Worm (Caenorhabditis elegans) whole organism, L4 larva: Measurements from ENCODE around the gene oac-41.
A peak's percentile ranks its signal among the peaks of the same experiment; 100 is the strongest.

Source experiments
- D1046.2 ChIP-seq: fragments of 200-800 bp; sonication (Bioruptor generic); IDR thresholded peaks from 2 replicates; pipeline ENCODE4 v1.3.6; 2022; ENCODE audit warnings: missing genetic modification characterization, missing compliant biosample characterization
- F10B5.3 ChIP-seq: sonication (generic microtip); optimal IDR thresholded peaks from 2 replicates; lab custom pipeline; 2016; ENCODE audit warnings: mild to moderate bottlenecking, missing genetic modification characterization, missing compliant biosample characterization
- F49E8.2 ChIP-seq: sonication (generic microtip); optimal IDR thresholded peaks from 2 replicates; lab custom pipeline; 2016; ENCODE audit warnings: missing compliant biosample characterization, mild to moderate bottlenecking, missing genetic modification characterization, borderline replicate concordance
- Y5F2A.4 ChIP-seq: fragments of 200-800 bp; sonication (Bioruptor generic); optimal IDR thresholded peaks from 2 replicates; lab custom pipeline; 2018; ENCODE audit warnings: mild to moderate bottlenecking, missing genetic modification characterization, missing compliant biosample characterization
- aha-1 ChIP-seq: fragments of 150-350 bp; peaks from one replicate; lab custom pipeline; 2014; ENCODE audit warnings: missing biosample characterization, missing genetic modification characterization
- aly-2 ChIP-seq: sonication (generic microtip); optimal IDR thresholded peaks from 2 replicates; lab custom pipeline; 2018; ENCODE audit warnings: missing biosample characterization, missing genetic modification characterization
- ceh-20 ChIP-seq: fragments of 200-800 bp; sonication (Bioruptor generic); IDR thresholded peaks from 2 replicates; pipeline ENCODE4 v1.3.6; 2022; ENCODE audit warnings: missing genetic modification reagents, missing genetic modification characterization, missing compliant biosample characterization
- ceh-32 ChIP-seq: sonication (generic microtip); optimal IDR thresholded peaks from 2 replicates; lab custom pipeline; 2016; ENCODE audit warnings: mild to moderate bottlenecking, missing genetic modification characterization, missing compliant biosample characterization; ENCODE audit not compliant: poor library complexity
- ceh-82 ChIP-seq: sonication (generic microtip); optimal IDR thresholded peaks from 2 replicates; lab custom pipeline; 2017; ENCODE audit warnings: missing biosample characterization, missing genetic modification characterization
- ctbp-1 ChIP-seq: fragments of 200-800 bp; sonication (Bioruptor generic); IDR thresholded peaks from 2 replicates; pipeline ENCODE4 v1.3.6; 2022; ENCODE audit warnings: missing genetic modification reagents, missing genetic modification characterization, missing compliant biosample characterization
- dmd-9 ChIP-seq: fragments of 200-800 bp; sonication (Bioruptor generic); IDR thresholded peaks from 2 replicates; pipeline ENCODE4 v1.3.6; 2022; ENCODE audit warnings: missing genetic modification reagents, missing genetic modification characterization, missing compliant biosample characterization
- egl-27 ChIP-seq: sonication (generic microtip); optimal IDR thresholded peaks from 3 replicates; lab custom pipeline; 2017; ENCODE audit warnings: missing biosample characterization, missing genetic modification reagents, missing genetic modification characterization
- gei-8 ChIP-seq: fragments of 200-800 bp; sonication (Bioruptor generic); optimal IDR thresholded peaks from 2 replicates; lab custom pipeline; 2018; ENCODE audit warnings: mild to moderate bottlenecking, missing genetic modification characterization, missing compliant biosample characterization
- hmg-1.1 ChIP-seq: fragments of 200-800 bp; sonication (Bioruptor generic); IDR thresholded peaks from 2 replicates; pipeline ENCODE4 v1.3.6; 2022; ENCODE audit warnings: missing genetic modification reagents, missing genetic modification characterization, missing compliant biosample characterization
- lim-7 ChIP-seq: fragments of 200-800 bp; sonication (Bioruptor generic); IDR thresholded peaks from 2 replicates; pipeline ENCODE4 v1.3.6; 2022; ENCODE audit warnings: missing genetic modification characterization, missing compliant biosample characterization
- lin-13 ChIP-seq: fragments of 150-350 bp; optimal IDR thresholded peaks from 2 replicates; lab custom pipeline; 2014; ENCODE audit warnings: missing biosample characterization, missing genetic modification reagents, missing genetic modification characterization
- lin-29 ChIP-seq: fragments of 200-800 bp; sonication (Bioruptor generic); IDR thresholded peaks from 2 replicates; pipeline ENCODE4 v1.3.6; 2022; ENCODE audit warnings: missing genetic modification reagents, missing genetic modification characterization, missing compliant biosample characterization
- lin-38 ChIP-seq: fragments of 200-800 bp; sonication (Bioruptor generic); IDR thresholded peaks from 2 replicates; pipeline ENCODE4 v1.3.6; 2022; ENCODE audit warnings: missing genetic modification reagents, missing genetic modification characterization, missing compliant biosample characterization
- lin-39 ChIP-seq: fragments of 150-350 bp; optimal IDR thresholded peaks from 2 replicates; lab custom pipeline; 2014; ENCODE audit warnings: missing biosample characterization, missing genetic modification reagents, missing genetic modification characterization
- mep-1 ChIP-seq: fragments of 150-350 bp; sonication (generic microtip); optimal IDR thresholded peaks from 3 replicates; lab custom pipeline; 2014; ENCODE audit warnings: missing biosample characterization, missing genetic modification characterization
- mes-2 ChIP-seq: sonication (generic microtip); optimal IDR thresholded peaks from 2 replicates; lab custom pipeline; 2016; ENCODE audit warnings: missing genotype, mild to moderate bottlenecking, missing genetic modification characterization, missing compliant biosample characterization; ENCODE audit not compliant: poor library complexity, severe bottlenecking
- mxl-3 ChIP-seq: fragments of 200-800 bp; sonication (Bioruptor generic); optimal IDR thresholded peaks from 2 replicates; lab custom pipeline; 2018; ENCODE audit warnings: mild to moderate bottlenecking, missing genetic modification characterization, missing compliant biosample characterization
- nhr-11 ChIP-seq: fragments of 150-350 bp; optimal IDR thresholded peaks from 2 replicates; lab custom pipeline; 2014; ENCODE audit warnings: missing biosample characterization, missing genetic modification characterization
- nhr-237 ChIP-seq: sonication (generic microtip); optimal IDR thresholded peaks from 2 replicates; lab custom pipeline; 2017; ENCODE audit warnings: missing biosample characterization, missing genetic modification characterization
- nhr-48 ChIP-seq: sonication (generic microtip); optimal IDR thresholded peaks from 2 replicates; lab custom pipeline; 2016; ENCODE audit warnings: mild to moderate bottlenecking, missing genetic modification characterization, missing compliant biosample characterization
- nhr-6 ChIP-seq: fragments of 150-350 bp; optimal IDR thresholded peaks from 2 replicates; lab custom pipeline; 2014; ENCODE audit warnings: missing biosample characterization, missing genetic modification characterization
- pqm-1 ChIP-seq: sonication (generic microtip); optimal IDR thresholded peaks from 2 replicates; lab custom pipeline; 2017; ENCODE audit warnings: missing biosample characterization, missing genetic modification characterization
- saeg-2 ChIP-seq: fragments of 200-800 bp; sonication (Bioruptor generic); IDR thresholded peaks from 2 replicates; pipeline ENCODE4 v1.3.6; 2022; ENCODE audit warnings: missing genetic modification reagents, missing genetic modification characterization, missing compliant biosample characterization
- set-16 ChIP-seq: fragments of 200-800 bp; sonication (Bioruptor generic); IDR thresholded peaks from 2 replicates; pipeline ENCODE4 v1.3.6; 2022; ENCODE audit warnings: missing genetic modification reagents, missing genetic modification characterization, missing compliant biosample characterization
- skn-1 ChIP-seq: fragments of 150-350 bp; optimal IDR thresholded peaks from 2 replicates; lab custom pipeline; 2014; ENCODE audit warnings: missing biosample characterization, missing genetic modification characterization
- unc-39 ChIP-seq: sonication (generic microtip); optimal IDR thresholded peaks from 2 replicates; lab custom pipeline; 2017; ENCODE audit warnings: missing biosample characterization, missing genetic modification characterization
- unc-62 ChIP-seq, 3 experiments: fragments of 150-350 bp in 1 of 3; sonication (generic microtip); optimal IDR thresholded peaks in 2 of 3; peaks in 1 of 3; 1 replicate in 1 of 3; 2 replicates in 2 of 3; lab custom pipeline; 2014 to 2017; ENCODE audit warnings: missing biosample characterization in 3 of 3, missing genetic modification characterization in 3 of 3, missing genetic modification reagents in 3 of 3, missing genotype in 1 of 3
- zip-11 ChIP-seq: fragments of 200-800 bp; sonication (Bioruptor generic); IDR thresholded peaks from 2 replicates; pipeline ENCODE4 v1.3.6; 2022; ENCODE audit warnings: missing genetic modification characterization, missing compliant biosample characterization
- zip-2 ChIP-seq: fragments of 150-350 bp; optimal IDR thresholded peaks from 2 replicates; lab custom pipeline; 2014; ENCODE audit warnings: missing biosample characterization, missing genetic modification characterization

oac-41 gene

DNA sequence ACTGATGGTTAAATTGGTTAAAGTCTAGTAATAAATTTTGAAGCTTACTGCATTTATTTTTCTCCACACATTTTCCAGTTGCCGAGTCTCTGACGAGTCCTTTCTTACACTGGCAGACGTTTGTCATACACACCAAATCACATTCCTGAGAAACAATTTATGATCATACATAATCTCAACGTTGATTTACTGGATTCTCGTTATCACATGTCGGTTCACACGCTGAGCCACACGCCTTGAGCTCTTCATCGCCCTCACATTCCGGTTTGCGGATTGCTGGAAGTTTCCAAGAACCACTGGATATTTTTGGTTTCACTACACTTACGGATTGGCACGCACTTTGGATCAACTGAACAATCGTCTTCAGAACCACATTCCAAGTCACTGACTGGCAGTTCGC, 33.7 kb upstream of the oac-41 start:
- TF ChIP-seq nhr-11 (tag; lab: Kevin White, UChicago) (peak; percentile 17), zip-11 (GFP tag; lab: Robert Waterston, UW) (no peak), gei-8 (no peak), lim-7 (GFP tag; lab: Robert Waterston, UW) (no peak), lin-39 (tag; lab: Kevin White, UChicago) (no peak), saeg-2 (GFP tag; lab: Robert Waterston, UW) (no peak), ctbp-1 (GFP tag; lab: Robert Waterston, UW) (no peak), unc-62 (GFP tag; optimal IDR thresholded peaks at IDR 0.05 in 1 of 2; lab: Kevin White, UChicago) (peak in 1 of 2 experiments; percentile 68), unc-62 (tag; optimal IDR thresholded peaks at IDR 0.05; lab: Kevin White, UChicago) (no peak), hmg-1.1 (GFP tag; lab: Robert Waterston, UW) (no peak), F10B5.3 (no peak)

DNA sequence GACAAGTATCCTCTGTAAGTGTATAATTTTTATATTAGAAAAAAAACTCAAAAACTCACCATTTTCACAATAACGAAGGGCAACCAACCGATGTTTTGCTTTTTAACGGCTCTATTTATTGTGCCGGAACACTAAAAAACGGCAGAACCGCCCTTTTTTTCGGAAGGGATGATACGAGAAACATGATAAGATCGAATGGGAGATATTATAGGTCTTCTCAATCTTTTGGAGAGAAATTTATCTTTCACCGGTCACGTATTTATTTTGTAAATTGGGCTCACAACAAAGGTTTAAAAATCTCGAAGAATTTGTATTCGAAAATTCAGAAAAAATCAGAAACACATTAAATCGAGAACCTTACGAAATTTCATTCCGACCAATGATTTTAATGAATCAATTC, 32.8 kb upstream of the oac-41 start, which contains the start of gene swm-1:
swm-1 (minus strand) TSS at position 101 of the 400 bp plus-strand sequence.
- TF ChIP-seq D1046.2 (no peak), ceh-20 (no peak), lin-13 (no peak), aha-1 (peak; percentile 11), dmd-9 (no peak)

DNA sequence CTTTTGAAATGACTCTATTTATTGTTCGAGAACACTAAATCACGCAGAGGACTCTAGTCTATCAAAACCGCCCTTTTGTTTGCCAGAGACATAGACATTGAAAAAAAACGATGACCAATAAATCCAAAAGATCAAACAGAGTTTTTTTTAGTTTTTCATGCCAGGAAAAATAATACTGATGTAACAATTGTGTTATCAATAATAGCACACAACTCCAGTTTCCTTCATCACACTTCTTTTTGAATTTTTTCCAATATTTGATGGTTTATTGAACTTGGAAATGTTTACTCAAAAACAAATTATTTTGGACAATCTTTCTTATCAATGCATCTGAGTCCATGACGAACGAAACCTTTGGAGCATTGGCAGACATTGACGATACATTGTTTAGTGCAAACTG, 32.0 kb upstream of the oac-41 start, which contains the start of gene C25E10.8:
C25E10.8 (minus strand) TSS at position 101 of the 400 bp plus-strand sequence.
- no peak for TF ChIP-seq lin-38 (GFP tag; lab: Robert Waterston, UW)
- no peak for TF ChIP-seq unc-39 (tag; lab: Kevin White, UChicago)
- TF ChIP-seq ceh-82 (tag; lab: Kevin White, UChicago) = no peak
- TF ChIP-seq Y5F2A.4 (GFP tag; lab: Kevin White, UChicago) = no peak
- TF ChIP-seq mep-1 = no peak
- TF ChIP-seq pqm-1 (tag; lab: Kevin White, UChicago) = no peak
- no peak for TF ChIP-seq egl-27 (tag; lab: Kevin White, UChicago)
- TF ChIP-seq ceh-32 (tag; lab: Kevin White, UChicago) = no peak
- TF ChIP-seq zip-2 (tag; lab: Kevin White, UChicago) = no peak
- no peak for TF ChIP-seq mes-2
- TF ChIP-seq set-16 (GFP tag; lab: Robert Waterston, UW) = no peak
- TF ChIP-seq dmd-9 = no peak
- TF ChIP-seq lin-29 = no peak
- no peak for TF ChIP-seq F49E8.2
- no peak for TF ChIP-seq nhr-6 (tag; lab: Kevin White, UChicago)
- no peak for TF ChIP-seq skn-1 (tag; lab: Kevin White, UChicago)
- no peak for TF ChIP-seq aly-2 (tag; lab: Kevin White, UChicago)

DNA sequence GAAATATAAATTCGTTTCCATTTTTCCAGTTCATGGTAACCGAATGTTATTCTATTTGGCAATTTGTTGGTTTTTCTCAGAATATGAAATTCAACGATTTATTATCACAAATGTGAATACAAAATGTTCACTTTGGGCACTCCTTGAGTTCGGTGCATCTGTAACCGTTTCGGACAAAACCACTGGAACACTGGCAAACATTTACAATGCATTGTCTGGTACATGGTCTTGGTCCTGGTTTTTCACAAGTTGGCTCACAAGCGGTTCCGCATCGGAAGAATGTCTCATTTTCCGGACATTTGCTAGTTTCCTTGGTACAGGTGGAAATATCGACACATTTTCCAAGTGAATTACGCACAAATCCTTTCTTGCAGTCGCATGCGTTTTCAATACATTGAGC, 31.3 kb upstream of the oac-41 start:
- TF ChIP-seq aha-1 (peak; percentile 93), nhr-48 (tag; lab: Kevin White, UChicago) (no peak)

DNA sequence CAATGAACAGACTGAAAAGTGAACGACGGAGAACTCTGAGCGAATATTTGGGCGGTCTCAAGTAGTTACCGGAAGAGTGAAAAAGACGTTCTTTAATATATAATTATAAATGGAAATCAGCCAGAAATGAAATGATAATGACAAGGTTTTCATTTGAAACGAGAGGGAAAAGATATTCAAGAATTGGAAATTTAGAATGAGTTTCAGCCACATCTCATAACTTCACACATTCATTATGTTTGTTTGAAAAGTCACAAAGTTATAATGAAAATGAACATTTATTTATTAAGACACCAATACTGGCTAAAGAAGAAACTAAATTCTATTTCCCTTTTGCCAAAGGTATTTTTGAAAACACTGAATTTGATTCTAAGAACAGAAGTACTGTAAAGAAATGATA, 29.1 kb upstream of the oac-41 start, which contains the start of gene C25E10.7:
C25E10.7 (minus strand) TSS at position 101 of the 400 bp plus-strand sequence.
- TF ChIP-seq nhr-237 (tag; lab: Kevin White, UChicago) (no peak), set-16 (GFP tag; lab: Robert Waterston, UW) (no peak), mxl-3 (GFP tag; lab: Kevin White, UChicago) (no peak)
